Worm (Caenorhabditis elegans) whole organism, late embryonic: ENCODE measurements around the gene C09G1.2.

Source experiments
- F13H6.1 ChIP-seq: sonication (generic microtip); optimal IDR thresholded peaks from 2 replicates; lab custom pipeline; 2016; ENCODE audit warnings: missing genetic modification characterization, missing compliant biosample characterization
- Y22D7AL.16 ChIP-seq: sonication (generic microtip); optimal IDR thresholded peaks from 2 replicates; lab custom pipeline; 2016; ENCODE audit warnings: missing genetic modification characterization, missing compliant biosample characterization
- ceh-19 ChIP-seq: fragments of 200-800 bp; sonication (Bioruptor generic); optimal IDR thresholded peaks from 2 replicates; lab custom pipeline; 2018; ENCODE audit warnings: mild to moderate bottlenecking, missing genetic modification characterization, missing compliant biosample characterization
- ceh-2 ChIP-seq: sonication (generic microtip); optimal IDR thresholded peaks from 2 replicates; lab custom pipeline; 2016; ENCODE audit warnings: missing genotype, missing genetic modification characterization, missing compliant biosample characterization
- ceh-34 ChIP-seq: sonication (generic microtip); optimal IDR thresholded peaks from 2 replicates; lab custom pipeline; 2016; ENCODE audit warnings: mild to moderate bottlenecking, missing genetic modification characterization, missing compliant biosample characterization
- ceh-6 ChIP-seq: fragments of 200-800 bp; sonication (Bioruptor generic); optimal IDR thresholded peaks from 2 replicates; lab custom pipeline; 2018; ENCODE audit warnings: mild to moderate bottlenecking, missing genetic modification characterization, missing compliant biosample characterization
- elt-4 ChIP-seq: sonication (generic microtip); optimal IDR thresholded peaks from 2 replicates; lab custom pipeline; 2016; ENCODE audit warnings: missing genetic modification characterization, missing compliant biosample characterization
- fax-1 ChIP-seq: sonication (generic microtip); optimal IDR thresholded peaks from 2 replicates; lab custom pipeline; 2016; ENCODE audit warnings: missing genotype, missing genetic modification characterization, missing compliant biosample characterization
- gmeb-2 ChIP-seq: sonication (generic microtip); optimal IDR thresholded peaks from 2 replicates; lab custom pipeline; 2016; ENCODE audit warnings: missing genetic modification characterization, inconsistent platforms, missing compliant biosample characterization
- hlh-8 ChIP-seq: sonication (generic microtip); optimal IDR thresholded peaks from 2 replicates; lab custom pipeline; 2016; ENCODE audit warnings: missing genotype, missing genetic modification characterization, missing compliant biosample characterization
- lim-6 ChIP-seq: sonication (generic microtip); optimal IDR thresholded peaks from 2 replicates; lab custom pipeline; 2016; ENCODE audit warnings: missing genetic modification characterization, missing compliant biosample characterization
- lin-11 ChIP-seq: fragments of 200-800 bp; sonication (Bioruptor generic); optimal IDR thresholded peaks from 2 replicates; lab custom pipeline; 2018; ENCODE audit warnings: mild to moderate bottlenecking, missing genetic modification characterization, missing compliant biosample characterization
- nfya-1 ChIP-seq: sonication (generic microtip); optimal IDR thresholded peaks from 2 replicates; lab custom pipeline; 2017; ENCODE audit warnings: missing genetic modification characterization, mild to moderate bottlenecking, missing compliant biosample characterization, antibody characterized with exemption, moderate library complexity
- nhr-232 ChIP-seq: sonication (generic microtip); optimal IDR thresholded peaks from 2 replicates; lab custom pipeline; 2016; ENCODE audit warnings: missing genetic modification characterization, missing compliant biosample characterization
- pat-9 ChIP-seq: fragments of 200-800 bp; sonication (Bioruptor generic); optimal IDR thresholded peaks from 2 replicates; lab custom pipeline; 2018; ENCODE audit warnings: mild to moderate bottlenecking, missing genetic modification characterization, moderate library complexity, missing compliant biosample characterization
- pax-1 ChIP-seq: fragments of 150-350 bp; optimal IDR thresholded peaks from 2 replicates; lab custom pipeline; 2014; ENCODE audit warnings: missing biosample characterization, missing genetic modification characterization
- pros-1 ChIP-seq: fragments of 150-350 bp; optimal IDR thresholded peaks from 2 replicates; lab custom pipeline; 2014; ENCODE audit warnings: missing biosample characterization, missing genetic modification reagents, missing genetic modification characterization
- ref-2 ChIP-seq: sonication (generic microtip); optimal IDR thresholded peaks from 2 replicates; lab custom pipeline; 2016; ENCODE audit warnings: missing genetic modification characterization, missing compliant biosample characterization
- sdc-2 ChIP-seq: sonication (generic microtip); optimal IDR thresholded peaks from 2 replicates; lab custom pipeline; 2016; ENCODE audit warnings: missing genotype, missing genetic modification characterization, missing compliant biosample characterization
- ttx-3 ChIP-seq: sonication (generic microtip); optimal IDR thresholded peaks from 2 replicates; lab custom pipeline; 2016; ENCODE audit warnings: missing genetic modification reagents, missing genetic modification characterization, missing compliant biosample characterization
- unc-3 ChIP-seq, 2 experiments: fragments of 200-800 bp in 1 of 2; sonication (Bioruptor generic) in 1 of 2; sonication (generic microtip) in 1 of 2; conservative IDR thresholded peaks in 1 of 2; optimal IDR thresholded peaks in 1 of 2; 2 replicates each; pipeline versions ENCODE4 v1.3.6 to Lab custom; 2016 to 2022; ENCODE audit warnings: missing compliant biosample characterization in 2 of 2, missing genetic modification characterization in 2 of 2, missing genetic modification reagents in 1 of 2

The C09G1.2 gene

DNA sequence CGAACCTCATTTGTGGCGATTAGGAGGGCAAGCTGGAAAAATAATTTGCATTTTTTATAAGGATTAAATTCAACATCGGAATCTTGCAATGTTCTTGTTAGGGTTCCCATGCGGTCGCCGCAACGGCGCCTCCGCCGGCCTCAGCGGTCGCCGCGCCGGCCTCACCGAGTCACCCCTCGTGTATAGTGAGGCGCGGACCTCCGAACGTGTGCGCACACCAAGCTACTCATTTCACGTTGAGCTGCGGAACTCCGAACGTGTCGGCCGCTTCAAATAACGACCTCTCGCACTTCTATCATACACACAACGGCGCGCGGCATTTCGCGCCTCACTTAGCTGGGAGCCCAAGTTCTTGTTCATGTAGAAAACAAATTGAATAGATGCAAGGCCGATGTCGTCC is 44.7 kb downstream of the C09G1.2 start:
- TF ChIP-seq ceh-34 (tag; lab: Kevin White, UChicago) (peak; percentile 5), elt-4 (tag; lab: Kevin White, UChicago) (no peak), nfya-1 (tag; lab: Kevin White, UChicago) (no peak)

DNA sequence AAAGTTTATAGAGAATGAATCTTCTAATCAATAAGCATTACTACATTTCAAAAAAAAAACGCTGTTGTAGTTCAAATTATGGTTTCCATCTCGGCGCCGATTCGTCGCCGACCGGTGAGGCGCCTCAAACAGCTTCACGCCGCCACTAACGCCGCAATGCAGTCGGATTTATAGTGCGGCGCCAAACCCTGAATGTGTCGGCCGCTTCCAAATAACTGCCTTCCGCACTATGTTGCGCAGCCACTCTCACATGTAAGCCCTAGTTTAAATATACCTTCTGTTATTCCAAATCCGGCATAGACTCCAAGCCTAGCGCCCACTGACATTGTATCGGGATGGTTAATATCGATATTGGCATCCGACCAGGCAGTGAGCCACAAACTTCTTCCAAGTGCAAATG is 49.7 kb downstream of the C09G1.2 start:
- TF ChIP-seq pros-1 (tag; lab: Kevin White, UChicago) (no peak), ceh-6 (no peak), F13H6.1 (no peak), lin-11 (tag; lab: Kevin White, UChicago) (no peak), unc-3 (GFP tag; conservative IDR thresholded peaks at IDR 0.05; lab: Robert Waterston, UW) (no peak), unc-3 (tag; optimal IDR thresholded peaks at IDR 0.05; lab: Kevin White, UChicago) (no peak), pat-9 (tag; lab: Kevin White, UChicago) (no peak), ceh-34 (tag; lab: Kevin White, UChicago) (no peak), gmeb-2 (tag; lab: Kevin White, UChicago) (no peak), fax-1 (tag; lab: Kevin White, UChicago) (no peak), ceh-19 (no peak), sdc-2 (tag; lab: Kevin White, UChicago) (no peak), pax-1 (tag; lab: Kevin White, UChicago) (no peak), Y22D7AL.16 (tag; lab: Kevin White, UChicago) (no peak), ttx-3 (tag; lab: Kevin White, UChicago) (no peak), hlh-8 (tag; lab: Kevin White, UChicago) (no peak), ref-2 (tag; lab: Kevin White, UChicago) (no peak), nhr-232 (tag; lab: Kevin White, UChicago) (no peak), ceh-2 (no peak), lim-6 (tag; lab: Kevin White, UChicago) (no peak)
